Worm (Caenorhabditis elegans) whole organism, young adult: Measurements from ENCODE around the gene F41E7.7.

ENCODE experiments used
- F10E7.11 ChIP-seq: sonication (generic microtip); optimal IDR thresholded peaks from 2 replicates; lab custom pipeline; 2017; ENCODE audit warnings: mild to moderate bottlenecking, missing genetic modification characterization, moderate library complexity, missing compliant biosample characterization
- Y67H2A.10 ChIP-seq: fragments of 200-800 bp; sonication (Bioruptor generic); conservative IDR thresholded peaks from 2 replicates; pipeline ENCODE4 v1.3.6; 2022; ENCODE audit warnings: missing genetic modification reagents, missing genetic modification characterization, missing compliant biosample characterization
- Y79H2A.3 ChIP-seq: fragments of 200-800 bp; sonication (Bioruptor generic); conservative IDR thresholded peaks from 2 replicates; pipeline ENCODE4 v1.3.6; 2022; ENCODE audit warnings: missing genetic modification reagents, missing genetic modification characterization, missing compliant biosample characterization
- ama-1 ChIP-seq, 3 experiments: fragments of 150-350 bp in 1 of 3; sonication (generic microtip) in 2 of 3; optimal IDR thresholded peaks; 2 replicates each; lab custom pipeline; 2014 to 2018; ENCODE audit warnings: missing biosample characterization in 2 of 3, missing genetic modification characterization in 2 of 3, missing genetic modification reagents in 2 of 3
- athp-1 ChIP-seq: sonication (generic microtip); optimal IDR thresholded peaks from 2 replicates; lab custom pipeline; 2017; ENCODE audit warnings: mild to moderate bottlenecking, missing genetic modification characterization, missing compliant biosample characterization
- bed-1 ChIP-seq: fragments of 200-800 bp; sonication (Bioruptor generic); IDR thresholded peaks from 2 replicates; pipeline ENCODE4 v1.3.6; 2022; ENCODE audit warnings: missing genetic modification reagents, missing genetic modification characterization, missing compliant biosample characterization
- efl-1 ChIP-seq: fragments of 150-350 bp; optimal IDR thresholded peaks from 2 replicates; lab custom pipeline; 2014; ENCODE audit warnings: missing biosample characterization, missing genetic modification reagents, missing genetic modification characterization
- madf-8 ChIP-seq: fragments of 200-800 bp; sonication (Bioruptor generic); conservative IDR thresholded peaks from 2 replicates; pipeline ENCODE4 v1.3.6; 2022; ENCODE audit warnings: missing genetic modification reagents, missing genetic modification characterization, missing compliant biosample characterization
- tbx-9 ChIP-seq: sonication (generic microtip); optimal IDR thresholded peaks from 2 replicates; lab custom pipeline; 2016; ENCODE audit warnings: borderline replicate concordance, missing genetic modification characterization, inconsistent platforms, missing compliant biosample characterization

The F41E7.7 gene

DNA sequence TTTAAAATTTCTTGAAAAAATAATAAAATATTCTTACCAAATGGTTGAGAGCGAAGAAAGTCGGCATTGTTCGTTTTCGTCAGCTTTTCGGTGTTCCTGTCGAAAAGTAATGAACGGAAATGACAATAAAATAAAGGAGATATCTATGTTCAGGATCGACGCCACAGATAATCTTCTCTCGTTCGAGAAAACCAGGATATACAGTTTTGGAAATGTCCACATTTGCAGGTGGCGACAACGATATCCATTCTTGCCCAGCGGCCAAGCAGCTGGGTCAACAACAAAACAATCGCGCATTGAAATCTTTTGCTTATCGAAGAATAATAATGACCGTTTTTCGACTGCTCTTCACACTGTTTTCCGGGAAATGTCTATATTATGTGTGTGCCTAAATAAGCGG is 48.1 kb downstream of the F41E7.7 start, which contains the start of gene R07E3.7:
Gene R07E3.7, minus strand, starts transcription at position 101 of the 400 bp plus-strand sequence.
- TF ChIP-seq F10E7.11 (tag; lab: Kevin White, UChicago) = no peak
- TF ChIP-seq Y79H2A.3 (GFP tag; lab: Robert Waterston, UW) = no peak
- TF ChIP-seq Y67H2A.10 (GFP tag; lab: Robert Waterston, UW) = no peak
- no peak for TF ChIP-seq efl-1
- no peak for TF ChIP-seq bed-1 (GFP tag; lab: Robert Waterston, UW)
- TF ChIP-seq madf-8 (GFP tag; lab: Robert Waterston, UW) = no peak
- TF ChIP-seq ama-1 (optimal IDR thresholded peaks at IDR 0.05; lab: Kevin White, UChicago) = no peak
- no peak for TF ChIP-seq ama-1 (GFP tag; optimal IDR thresholded peaks at IDR 0.05; lab: Kevin White, UChicago)
- TF ChIP-seq tbx-9 (tag; lab: Kevin White, UChicago) = no peak
- TF ChIP-seq, all 124 proteins: peak for 0

DNA sequence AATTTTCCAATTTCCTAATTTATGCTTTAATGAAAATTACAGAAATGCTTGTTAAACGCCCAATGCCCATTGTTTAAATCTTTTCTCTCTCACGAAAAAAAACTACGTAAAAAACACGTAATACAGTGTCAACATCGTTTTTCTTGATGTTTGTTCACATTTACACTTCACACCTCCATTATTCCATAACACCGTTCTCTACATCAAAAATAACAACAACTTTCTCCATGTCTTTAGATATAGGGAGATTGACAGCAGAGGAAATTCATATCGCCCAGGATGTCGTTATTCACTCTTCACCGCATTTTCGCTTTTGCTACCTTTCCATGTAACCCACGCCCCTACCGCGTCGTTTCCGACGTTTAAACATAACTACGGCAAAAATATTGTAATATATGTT is 50.5 kb downstream of the F41E7.7 start, which contains the start of gene efhc-1:
Gene efhc-1, plus strand, starts transcription at position 301 of the 400 bp plus-strand sequence.
- TF ChIP-seq athp-1 (no peak), madf-8 (GFP tag; lab: Robert Waterston, UW) (no peak)
